Worm (Caenorhabditis elegans): ENCODE results near the gene srt-14.

DNA sequence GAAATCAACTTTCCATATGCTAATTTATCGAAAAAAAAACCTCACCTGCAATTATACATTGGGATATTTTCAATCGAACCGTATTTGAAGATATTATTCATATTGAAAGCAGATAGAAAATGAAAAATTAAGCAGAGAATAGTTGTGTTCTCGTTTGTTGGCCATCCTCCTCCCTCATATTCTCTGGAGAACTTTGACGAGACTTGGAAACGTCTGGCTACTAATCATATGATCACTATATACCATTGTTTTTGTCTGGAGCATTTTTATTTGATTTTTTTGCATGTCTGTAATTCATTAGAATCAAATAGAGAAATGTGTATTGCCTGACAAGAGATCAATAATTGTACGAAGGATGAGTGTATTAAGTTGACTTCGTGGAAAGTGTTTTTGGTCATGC is 8.1 kb upstream of the srt-14 start, which contains the start of gene srt-35:
- no peak for TF ChIP-seq nhr-77 (tag; optimal IDR thresholded peaks at IDR 0.05)
- no peak for TF ChIP-seq unc-130 (tag; optimal IDR thresholded peaks at IDR 0.05)
- TF ChIP-seq ama-1 (optimal IDR thresholded peaks at IDR 0.05) = no peak
- no peak for TF ChIP-seq Y116A8C.19 (tag; optimal IDR thresholded peaks at IDR 0.05; ENCODE audit: borderline replicate concordance)
- TF ChIP-seq lin-35 (GFP tag; optimal IDR thresholded peaks at IDR 0.05) = no peak
- no peak for TF ChIP-seq elt-3 (tag; optimal IDR thresholded peaks at IDR 0.05)
- no peak for TF ChIP-seq nhr-71 (tag; optimal IDR thresholded peaks at IDR 0.05)
- TF ChIP-seq nhr-237 (tag; optimal IDR thresholded peaks at IDR 0.05) = no peak

Measured in whole organism, L1 larva.